Worm (Caenorhabditis elegans) whole organism, young adult: ENCODE results near the gene K09C6.7.
"Not testable (repeated sequence)": the region's sequence is repeated elsewhere in the genome, so short reads cannot be mapped to it uniquely, and the experiment has no call there.

Source experiments
- B0035.1 ChIP-seq: sonication (generic microtip); optimal IDR thresholded peaks from 2 replicates; lab custom pipeline; 2016; ENCODE audit warnings: missing genetic modification characterization, mild to moderate bottlenecking, missing compliant biosample characterization, missing genotype, missing genetic modification reagents
- C17E4.6 ChIP-seq: fragments of 200-800 bp; sonication (Bioruptor generic); IDR thresholded peaks from 2 replicates; pipeline ENCODE4 v1.3.6; 2022; ENCODE audit warnings: missing genetic modification reagents, missing genetic modification characterization, missing compliant biosample characterization
- F22D6.2 ChIP-seq: sonication (generic microtip); optimal IDR thresholded peaks from 2 replicates; lab custom pipeline; 2016; ENCODE audit warnings: mild to moderate bottlenecking, missing genetic modification characterization, missing compliant biosample characterization
- F23B12.7 ChIP-seq: sonication (generic microtip); optimal IDR thresholded peaks from 2 replicates; lab custom pipeline; 2017; ENCODE audit warnings: missing genetic modification characterization, mild to moderate bottlenecking, missing compliant biosample characterization, antibody characterized with exemption, moderate library complexity; ENCODE audit not compliant: insufficient read depth
- F55B11.4 ChIP-seq: sonication (generic microtip); optimal IDR thresholded peaks from 2 replicates; lab custom pipeline; 2016; ENCODE audit warnings: missing compliant biosample characterization, missing genetic modification characterization, borderline replicate concordance; ENCODE audit not compliant: insufficient read depth
- F57A8.1 ChIP-seq: fragments of 200-800 bp; sonication (Bioruptor generic); optimal IDR thresholded peaks from 2 replicates; lab custom pipeline; 2018; ENCODE audit warnings: mild to moderate bottlenecking, missing genetic modification characterization, moderate library complexity, missing compliant biosample characterization
- T26A5.8 ChIP-seq: sonication (generic microtip); optimal IDR thresholded peaks from 2 replicates; lab custom pipeline; 2016; ENCODE audit warnings: missing genetic modification characterization, missing compliant biosample characterization
- Y53F4B.3 ChIP-seq: fragments of 200-800 bp; sonication (Bioruptor generic); IDR thresholded peaks from 2 replicates; pipeline ENCODE4 v1.3.6; 2022; ENCODE audit warnings: missing genetic modification reagents, missing genetic modification characterization, missing compliant biosample characterization
- ama-1 ChIP-seq, 3 experiments: fragments of 150-350 bp in 1 of 3; sonication (generic microtip) in 2 of 3; optimal IDR thresholded peaks; 2 replicates each; lab custom pipeline; 2014 to 2018; ENCODE audit warnings: missing biosample characterization in 2 of 3, missing genetic modification characterization in 2 of 3, missing genetic modification reagents in 2 of 3
- athp-1 ChIP-seq: sonication (generic microtip); optimal IDR thresholded peaks from 2 replicates; lab custom pipeline; 2017; ENCODE audit warnings: mild to moderate bottlenecking, missing genetic modification characterization, missing compliant biosample characterization
- ceh-40 ChIP-seq: fragments of 200-800 bp; sonication (Bioruptor generic); IDR thresholded peaks from 2 replicates; pipeline ENCODE4 v1.3.6; 2022; ENCODE audit warnings: missing genetic modification characterization, missing compliant biosample characterization
- ceh-79 ChIP-seq: sonication (generic microtip); optimal IDR thresholded peaks from 2 replicates; lab custom pipeline; 2017; ENCODE audit warnings: mild to moderate bottlenecking, missing genetic modification characterization, missing compliant biosample characterization
- chd-7 ChIP-seq: sonication (generic microtip); optimal IDR thresholded peaks from 2 replicates; lab custom pipeline; 2016; ENCODE audit warnings: mild to moderate bottlenecking, missing genetic modification characterization, moderate library complexity, missing compliant biosample characterization
- ekl-4 ChIP-seq: fragments of 200-800 bp; sonication (Bioruptor generic); IDR thresholded peaks from 2 replicates; pipeline ENCODE4 v1.3.6; 2022; ENCODE audit warnings: missing genetic modification reagents, missing genetic modification characterization, missing compliant biosample characterization
- ets-4 ChIP-seq: fragments of 200-800 bp; sonication (Bioruptor generic); optimal IDR thresholded peaks from 2 replicates; lab custom pipeline; 2018; ENCODE audit warnings: mild to moderate bottlenecking, missing genetic modification characterization, missing compliant biosample characterization
- him-1 ChIP-seq: sonication (generic microtip); optimal IDR thresholded peaks from 2 replicates; lab custom pipeline; 2016; ENCODE audit warnings: missing genotype, missing genetic modification reagents, missing genetic modification characterization, missing compliant biosample characterization
- hmg-1.2 ChIP-seq: fragments of 200-800 bp; sonication (Bioruptor generic); IDR thresholded peaks from 2 replicates; pipeline ENCODE4 v1.3.6; 2022; ENCODE audit warnings: missing genetic modification reagents, missing genetic modification characterization, missing compliant biosample characterization
- hmg-20 ChIP-seq: fragments of 200-800 bp; sonication (Bioruptor generic); IDR thresholded peaks from 2 replicates; pipeline ENCODE4 v1.3.6; 2022; ENCODE audit warnings: missing genetic modification reagents, missing genetic modification characterization, missing compliant biosample characterization
- hrde-1 ChIP-seq: sonication (generic microtip); optimal IDR thresholded peaks from 2 replicates; lab custom pipeline; 2016; ENCODE audit warnings: missing genetic modification characterization, mild to moderate bottlenecking, missing compliant biosample characterization, moderate library complexity, missing genotype, missing genetic modification reagents, borderline replicate concordance
- let-607 ChIP-seq, 2 experiments: fragments of 200-800 bp in 1 of 2; sonication (Bioruptor generic) in 1 of 2; sonication (generic microtip) in 1 of 2; optimal IDR thresholded peaks; 2 replicates each; lab custom pipeline; 2016 to 2018; ENCODE audit warnings: mild to moderate bottlenecking in 2 of 2, missing compliant biosample characterization in 2 of 2, missing genetic modification characterization in 2 of 2, moderate library complexity in 2 of 2, missing genotype in 1 of 2
- madf-3 ChIP-seq: fragments of 200-800 bp; sonication (Bioruptor generic); IDR thresholded peaks from 2 replicates; pipeline ENCODE4 v1.3.6; 2022; ENCODE audit warnings: missing genetic modification reagents, missing genetic modification characterization, missing compliant biosample characterization
- mcd-1 ChIP-seq: fragments of 200-800 bp; sonication (Bioruptor generic); IDR thresholded peaks from 2 replicates; pipeline ENCODE4 v1.3.6; 2022; ENCODE audit warnings: missing genetic modification reagents, missing genetic modification characterization, missing compliant biosample characterization
- nfyb-1 ChIP-seq: fragments of 200-800 bp; sonication (Bioruptor generic); IDR thresholded peaks from 2 replicates; pipeline ENCODE4 v1.3.6; 2022; ENCODE audit warnings: missing genetic modification reagents, missing genetic modification characterization, missing compliant biosample characterization
- nhr-179 ChIP-seq: sonication (generic microtip); optimal IDR thresholded peaks from 2 replicates; lab custom pipeline; 2016; ENCODE audit warnings: mild to moderate bottlenecking, missing genetic modification characterization, missing compliant biosample characterization
- pbrm-1 ChIP-seq: fragments of 200-800 bp; sonication (Bioruptor generic); IDR thresholded peaks from 2 replicates; pipeline ENCODE4 v1.3.6; 2022; ENCODE audit warnings: missing genetic modification reagents, missing genetic modification characterization, missing compliant biosample characterization
- rpc-1 ChIP-seq, 2 experiments: fragments of 150-350 bp in 1 of 2; sonication (generic microtip) in 1 of 2; optimal IDR thresholded peaks; 2 replicates each; lab custom pipeline; 2014 to 2018; ENCODE audit warnings: missing biosample characterization in 1 of 2, missing genetic modification characterization in 1 of 2, missing genetic modification reagents in 1 of 2, missing genotype in 1 of 2
- somi-1 ChIP-seq: fragments of 200-800 bp; sonication (Bioruptor generic); optimal IDR thresholded peaks from 2 replicates; lab custom pipeline; 2018; ENCODE audit warnings: mild to moderate bottlenecking, missing genetic modification characterization, missing compliant biosample characterization
- unc-62 ChIP-seq: fragments of 150-350 bp; optimal IDR thresholded peaks from 2 replicates; lab custom pipeline; 2014; ENCODE audit warnings: missing biosample characterization, missing genetic modification reagents, missing genetic modification characterization
- xnd-1 ChIP-seq: sonication (generic microtip); optimal IDR thresholded peaks from 2 replicates; lab custom pipeline; 2016; ENCODE audit warnings: missing genotype, missing genetic modification reagents, missing genetic modification characterization, missing compliant biosample characterization
- ztf-26 ChIP-seq: sonication (generic microtip); optimal IDR thresholded peaks from 2 replicates; lab custom pipeline; 2017; ENCODE audit warnings: missing genetic modification characterization, missing compliant biosample characterization

The K09C6.7 gene

DNA sequence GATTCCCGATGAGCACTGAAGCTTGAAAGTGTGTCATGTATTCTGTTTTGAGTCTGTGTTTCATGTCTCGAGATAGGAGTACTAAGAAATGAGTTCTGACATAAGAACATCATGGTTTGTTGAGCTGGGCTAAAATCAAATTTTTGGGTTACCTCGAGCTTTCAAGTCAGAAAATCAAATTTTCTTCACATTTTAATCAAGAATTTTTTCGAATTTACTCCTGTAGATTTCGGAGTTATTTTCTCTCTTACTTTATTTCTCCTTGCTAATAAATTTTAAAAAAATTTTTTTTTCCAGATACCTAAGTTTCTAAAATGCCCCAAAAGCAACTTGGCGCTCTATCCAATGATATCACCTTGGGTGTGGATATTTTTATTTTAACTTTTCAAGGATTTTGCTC, 12.8 kb downstream of the K09C6.7 start, which contains the start of gene F41H8.2:
Gene F41H8.2, plus strand, starts transcription at position 301 of the 400 bp plus-strand sequence.
- TF ChIP-seq mcd-1 (GFP tag; lab: Robert Waterston, UW) (no peak), ztf-26 (tag; lab: Kevin White, UChicago) (no peak), chd-7 (tag; lab: Kevin White, UChicago) (no peak), somi-1 (GFP tag; lab: Kevin White, UChicago) (no peak), F57A8.1 (GFP tag; lab: Kevin White, UChicago) (no peak), hmg-20 (GFP tag; lab: Robert Waterston, UW) (no peak), T26A5.8 (tag; lab: Kevin White, UChicago) (no peak), pbrm-1 (no peak), F55B11.4 (tag; lab: Kevin White, UChicago) (no peak), C17E4.6 (GFP tag; lab: Robert Waterston, UW) (no peak), hmg-1.2 (GFP tag; lab: Robert Waterston, UW) (no peak), rpc-1 (optimal IDR thresholded peaks at IDR 0.05; lab: Kevin White, UChicago) (no peak), rpc-1 (tag; optimal IDR thresholded peaks at IDR 0.05; lab: Kevin White, UChicago) (no peak)

DNA sequence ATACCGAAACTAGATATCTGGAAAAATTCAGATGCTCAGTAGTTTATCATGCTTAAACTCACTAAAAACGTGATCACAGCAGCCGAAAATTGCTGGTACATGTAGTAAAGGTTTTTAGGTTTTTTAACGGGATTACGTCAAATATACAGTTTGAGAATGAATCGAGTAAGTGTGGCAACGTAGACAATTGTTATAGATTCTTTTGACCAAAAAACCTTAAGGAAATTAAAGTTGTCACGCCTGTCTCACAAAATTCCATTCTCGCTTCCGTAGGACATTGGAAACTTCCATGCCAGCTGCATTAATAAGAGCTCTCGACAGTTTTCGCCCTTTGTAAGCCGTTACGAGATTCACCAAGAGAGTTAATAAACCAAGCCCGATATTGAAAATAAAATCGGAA, 16.0 kb downstream of the K09C6.7 start, which contains the start of gene srx-31:
Gene srx-31, minus strand, starts transcription at position 101 of the 400 bp plus-strand sequence.
- not testable (repeated sequence) for TF ChIP-seq ama-1 (optimal IDR thresholded peaks at IDR 0.05; lab: Kevin White, UChicago); ama-1 (GFP tag; optimal IDR thresholded peaks at IDR 0.05; lab: Kevin White, UChicago); ets-4 (GFP tag; lab: Kevin White, UChicago); F22D6.2 (tag; lab: Kevin White, UChicago)
- TF ChIP-seq, all 124 proteins: peak for 0; not testable (repeated sequence) for 124

DNA sequence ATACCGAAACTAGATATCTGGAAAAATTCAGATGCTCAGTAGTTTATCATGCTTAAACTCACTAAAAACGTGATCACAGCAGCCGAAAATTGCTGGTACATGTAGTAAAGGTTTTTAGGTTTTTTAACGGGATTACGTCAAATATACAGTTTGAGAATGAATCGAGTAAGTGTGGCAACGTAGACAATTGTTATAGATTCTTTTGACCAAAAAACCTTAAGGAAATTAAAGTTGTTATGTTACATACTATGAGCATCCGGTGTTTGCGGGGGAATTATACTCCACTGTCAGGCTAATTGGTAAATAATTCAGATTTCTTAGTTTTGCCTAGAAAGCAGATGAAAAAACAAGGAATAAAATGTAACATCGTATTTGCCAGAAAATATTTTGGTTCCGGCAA, 18.3 kb downstream of the K09C6.7 start, which contains the start of gene srx-32:
Gene srx-32, minus strand, starts transcription at position 101 of the 400 bp plus-strand sequence.
- TF ChIP-seq Y53F4B.3; ceh-40 (GFP tag; lab: Robert Waterston, UW); ekl-4: not testable (repeated sequence)

DNA sequence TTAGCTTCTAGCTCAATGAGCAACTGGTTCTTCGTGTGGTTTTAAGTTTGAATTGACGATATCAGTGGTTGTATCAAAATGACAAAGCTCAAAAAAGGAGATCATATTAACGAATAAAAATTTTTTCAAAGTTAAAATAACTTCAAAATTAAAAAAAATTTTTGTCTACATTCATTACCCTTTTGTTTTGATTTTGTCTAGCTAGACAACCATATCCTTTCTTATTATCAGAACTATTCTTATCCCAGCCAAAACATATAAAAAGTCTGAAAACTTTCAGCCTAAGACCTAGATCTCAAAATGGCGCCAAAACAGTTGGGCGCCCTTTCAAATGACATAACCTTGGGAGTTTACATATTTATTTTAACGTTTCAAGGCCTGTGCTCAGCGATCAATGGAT, 21.7 kb downstream of the K09C6.7 start, which contains the start of gene R13D11.1:
Gene R13D11.1, plus strand, starts transcription at position 301 of the 400 bp plus-strand sequence.
- TF ChIP-seq nhr-179 (tag; lab: Kevin White, UChicago) = no peak
- no peak for TF ChIP-seq let-607 (tag; optimal IDR thresholded peaks at IDR 0.05; lab: Kevin White, UChicago)
- TF ChIP-seq Y53F4B.3 = no peak
- no peak for TF ChIP-seq ekl-4
- no peak for TF ChIP-seq ceh-79 (tag; lab: Kevin White, UChicago)
- TF ChIP-seq, all 124 proteins: peak for 0

DNA sequence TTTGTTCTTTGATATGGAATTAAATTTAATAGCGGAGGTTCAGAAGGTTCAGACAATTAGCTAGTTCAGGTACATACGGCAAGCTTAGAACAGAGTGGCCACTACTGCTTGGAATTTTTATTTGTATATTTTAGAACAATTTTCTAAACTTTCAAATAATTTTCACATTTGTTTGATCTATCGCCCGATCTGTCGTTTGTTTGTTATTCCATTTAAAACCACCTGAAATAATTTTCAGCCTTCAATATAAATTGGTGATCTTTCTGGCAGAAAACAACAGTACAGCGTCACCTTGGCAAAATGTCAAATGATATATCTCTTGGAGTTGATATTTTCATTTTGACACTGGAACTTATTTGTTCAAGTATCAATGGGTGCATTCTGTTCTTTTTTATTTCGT, 24.2 kb downstream of the K09C6.7 start, which contains the start of gene R13D11.3:
Gene R13D11.3, plus strand, starts transcription at position 301 of the 400 bp plus-strand sequence.
- no peak for TF ChIP-seq xnd-1 (tag; lab: Kevin White, UChicago)
- no peak for TF ChIP-seq athp-1 (tag; lab: Kevin White, UChicago)
- TF ChIP-seq ceh-79 (tag; lab: Kevin White, UChicago) = no peak
- no peak for TF ChIP-seq madf-3 (GFP tag; lab: Robert Waterston, UW)
- no peak for TF ChIP-seq nfyb-1 (GFP tag; lab: Robert Waterston, UW)
- no peak for TF ChIP-seq B0035.1 (tag; lab: Kevin White, UChicago)
- no peak for TF ChIP-seq unc-62 (GFP tag; lab: Kevin White, UChicago)
- no peak for TF ChIP-seq him-1 (tag; lab: Kevin White, UChicago)
- no peak for TF ChIP-seq F23B12.7
- no peak for TF ChIP-seq hrde-1 (tag; lab: Kevin White, UChicago)
